Fruit fly (Drosophila melanogaster): ENCODE data around the gene Sfp87B.

- TF ChIP-seq Sox15 (GFP tag; optimal IDR thresholded peaks at IDR 0.05) (no peak), CG8319 (GFP tag; optimal IDR thresholded peaks at IDR 0.05) (no peak), spab (GFP tag; optimal IDR thresholded peaks at IDR 0.05) (peak; percentile 13), acj6 (GFP tag; optimal IDR thresholded peaks at IDR 0.05) (peak; percentile 28), CG6808 (GFP tag; optimal IDR thresholded peaks at IDR 0.05) (peak; percentile 8), CG6854 (GFP tag; optimal IDR thresholded peaks at IDR 0.05) (no peak), Sox102F (GFP tag; optimal IDR thresholded peaks at IDR 0.05) (no peak), CG10669 (GFP tag; optimal IDR thresholded peaks at IDR 0.05) (peak; percentile 18), cyc (GFP tag; optimal IDR thresholded peaks at IDR 0.05) (no peak), CG1621 (tag; optimal IDR thresholded peaks at IDR 0.05) (peak; percentile 2)
Observed at dm6 chr3R:12297261-12297660, 24.3 kb downstream of the Sfp87B start.
